Fruit fly (Drosophila melanogaster): ENCODE data around the gene CG5758.

DNA sequence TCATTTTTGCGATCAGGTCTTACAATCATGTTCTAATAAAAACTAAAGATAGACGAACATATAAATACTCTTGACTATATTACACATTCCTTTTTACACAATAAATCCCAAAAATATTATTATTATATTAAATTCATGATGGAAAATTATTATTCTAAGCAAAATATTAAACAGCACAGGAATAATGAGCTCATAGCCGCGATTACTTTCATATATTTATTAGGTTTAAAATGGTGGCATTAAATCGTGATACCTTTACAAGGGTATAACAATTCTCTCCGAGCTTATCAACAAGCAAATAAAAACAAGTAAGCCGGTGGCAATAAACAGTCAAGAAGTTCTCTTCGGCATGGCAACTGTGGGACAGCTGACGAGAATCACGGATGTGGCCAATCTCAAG lies 33.3 kb downstream of the CG5758 start, which contains the start of gene CG17681:
- TF ChIP-seq CG4496 (GFP tag; IDR thresholded peaks at IDR 0.05) (no peak), CG8301 (tag; optimal IDR thresholded peaks at IDR 0.05) (no peak), CG12605 (GFP tag; IDR thresholded peaks at IDR 0.05) (no peak), Ets98B (GFP tag; IDR thresholded peaks at IDR 0.05) (no peak), gl (tag; optimal IDR thresholded peaks at IDR 0.05) (no peak), CG15710 (tag; optimal IDR thresholded peaks at IDR 0.05) (no peak), CG17806 (tag; optimal IDR thresholded peaks at IDR 0.05) (no peak), Snoo (tag; optimal IDR thresholded peaks at IDR 0.05) (peak; percentile 28), D1 (tag; optimal IDR thresholded peaks at IDR 0.05) (no peak), rn (GFP tag; IDR thresholded peaks at IDR 0.05) (no peak), CG10348 (GFP tag; IDR thresholded peaks at IDR 0.05) (no peak), CG9948 (tag; optimal IDR thresholded peaks at IDR 0.05) (no peak), Pif1A (GFP tag; optimal IDR thresholded peaks at IDR 0.05) (no peak), EcR (GFP tag; optimal IDR thresholded peaks at IDR 0.05) (no peak)

Measured in whole organism, pupa.